Fruit fly (Drosophila melanogaster) Kc167 (cell line): ENCODE data around the gene CG43678.

Source experiments
- Sin3A ChIP-seq: fragments of >200 bp; optimal IDR thresholded peaks from 2 replicates; lab custom pipeline; 2018; ENCODE audit warnings: missing external identifiers
- h ChIP-seq: fragments of >200 bp; optimal IDR thresholded peaks from 3 replicates; lab custom pipeline; 2018; ENCODE audit warnings: missing external identifiers
- insv ChIP-seq: fragments of >200 bp; optimal IDR thresholded peaks from 3 replicates; lab custom pipeline; 2018; ENCODE audit warnings: missing external identifiers
- psq ChIP-seq: fragments of >200 bp; optimal IDR thresholded peaks from 2 replicates; lab custom pipeline; 2017; ENCODE audit warnings: missing external identifiers
- ttk ChIP-seq: sonication (Bioruptor generic); optimal IDR thresholded peaks from 2 replicates; lab custom pipeline; 2017; ENCODE audit warnings: missing external identifiers

DNA sequence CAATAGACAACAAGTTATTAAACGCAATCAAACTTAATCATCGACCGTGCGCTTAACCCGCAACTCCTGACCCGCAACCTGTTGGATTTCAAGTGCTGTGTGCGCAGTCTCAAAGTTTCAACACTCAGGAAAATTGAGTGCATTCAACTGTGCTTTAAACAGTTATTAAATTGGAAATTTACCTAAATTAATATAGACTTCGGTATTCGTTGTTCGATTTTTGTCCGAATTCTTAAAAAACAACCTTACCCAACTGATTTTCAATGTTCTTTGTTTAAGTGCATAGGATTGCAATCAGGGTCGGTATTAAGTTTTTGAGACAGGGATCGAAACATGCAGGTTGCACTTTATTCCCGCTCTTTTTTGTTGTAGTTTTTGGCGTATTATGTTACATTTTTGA is 44.2 kb downstream of the CG43678 start:
- TF ChIP-seq psq (lab: Kevin White, UChicago) (no peak), h (no peak), insv (lab: Kevin White, UChicago) (no peak), Sin3A (lab: Kevin White, UChicago) (no peak), ttk (no peak)
